Worm (Caenorhabditis elegans) whole organism, L1 larva: Measurements from ENCODE around the gene hst-1.

Experiments
- C04F5.9 ChIP-seq: sonication (generic microtip); optimal IDR thresholded peaks from 2 replicates; lab custom pipeline; 2016; ENCODE audit warnings: missing genetic modification characterization, missing compliant biosample characterization
- C16A3.4 ChIP-seq: fragments of 150-350 bp; optimal IDR thresholded peaks from 2 replicates; lab custom pipeline; 2014; ENCODE audit warnings: missing biosample characterization, missing genetic modification characterization
- aly-2 ChIP-seq: fragments of 150-350 bp; optimal IDR thresholded peaks from 2 replicates; lab custom pipeline; 2014; ENCODE audit warnings: missing biosample characterization, missing genetic modification characterization
- blmp-1 ChIP-seq: fragments of 150-350 bp; optimal IDR thresholded peaks from 2 replicates; lab custom pipeline; 2014; ENCODE audit warnings: missing biosample characterization, missing genetic modification characterization
- ces-1 ChIP-seq: fragments of 150-350 bp; optimal IDR thresholded peaks from 2 replicates; lab custom pipeline; 2014; ENCODE audit warnings: missing biosample characterization, missing genetic modification reagents, missing genetic modification characterization
- dpl-1 ChIP-seq, 3 experiments: fragments of 150-350 bp in 2 of 3; sonication (generic microtip) in 1 of 3; optimal IDR thresholded peaks; 2 replicates each; lab custom pipeline; 2014 to 2017; ENCODE audit warnings: missing biosample characterization in 3 of 3, missing genetic modification characterization in 3 of 3, missing genetic modification reagents in 3 of 3
- efl-1 ChIP-seq, 4 experiments: fragments of 150-350 bp; optimal IDR thresholded peaks in 3 of 4; peaks in 1 of 4; 1 replicate in 1 of 4; 2 replicates in 3 of 4; lab custom pipeline; 2014; ENCODE audit warnings: missing biosample characterization in 2 of 4, missing genetic modification characterization in 2 of 4, missing genetic modification reagents in 2 of 4
- efl-3 ChIP-seq: fragments of 200-800 bp; sonication (Bioruptor generic); optimal IDR thresholded peaks from 2 replicates; lab custom pipeline; 2018; ENCODE audit warnings: mild to moderate bottlenecking, missing genetic modification characterization, missing compliant biosample characterization
- elt-3 ChIP-seq, 6 experiments: fragments of 150-350 bp in 1 of 6; sonication (generic microtip); optimal IDR thresholded peaks; 2 replicates each; lab custom pipeline; 2017 to 2018; ENCODE audit warnings: missing biosample characterization in 6 of 6, missing genetic modification characterization in 6 of 6, inconsistent platforms in 1 of 6
- fkh-4 ChIP-seq: sonication (generic microtip); optimal IDR thresholded peaks from 2 replicates; lab custom pipeline; 2016; ENCODE audit warnings: missing compliant biosample characterization, missing genetic modification characterization, borderline replicate concordance
- isw-1 ChIP-seq: fragments of 200-800 bp; sonication (Bioruptor generic); IDR thresholded peaks from 2 replicates; pipeline ENCODE4 v1.3.6; 2022; ENCODE audit warnings: missing genetic modification characterization, missing compliant biosample characterization
- jun-1 ChIP-seq: fragments of 150-350 bp; optimal IDR thresholded peaks from 2 replicates; lab custom pipeline; 2014; ENCODE audit warnings: missing biosample characterization, missing genetic modification reagents, missing genetic modification characterization
- lin-13 ChIP-seq: fragments of 150-350 bp; optimal IDR thresholded peaks from 2 replicates; lab custom pipeline; 2014; ENCODE audit warnings: missing biosample characterization, missing genetic modification reagents, missing genetic modification characterization
- lin-14 ChIP-seq: fragments of 200-800 bp; sonication (Bioruptor generic); optimal IDR thresholded peaks from 2 replicates; lab custom pipeline; 2018; ENCODE audit warnings: mild to moderate bottlenecking, missing genetic modification characterization, moderate library complexity, missing compliant biosample characterization
- lin-35 ChIP-seq, 2 experiments: fragments of 150-350 bp; optimal IDR thresholded peaks; 2 replicates each; lab custom pipeline; 2014; ENCODE audit warnings: missing biosample characterization in 2 of 2, missing genetic modification characterization in 2 of 2, missing genetic modification reagents in 2 of 2
- lin-39 ChIP-seq: fragments of 150-350 bp; optimal IDR thresholded peaks from 2 replicates; lab custom pipeline; 2014; ENCODE audit warnings: missing biosample characterization, missing genetic modification reagents, missing genetic modification characterization
- lir-3 ChIP-seq: sonication (generic microtip); optimal IDR thresholded peaks from 2 replicates; lab custom pipeline; 2016; ENCODE audit warnings: mild to moderate bottlenecking, missing genetic modification characterization, moderate library complexity, missing compliant biosample characterization; ENCODE audit not compliant: poor library complexity
- lsy-2 ChIP-seq, 2 experiments: fragments of 150-350 bp; optimal IDR thresholded peaks; 2 replicates each; lab custom pipeline; 2014; ENCODE audit warnings: missing biosample characterization in 2 of 2, missing genetic modification characterization in 2 of 2
- mab-9 ChIP-seq: fragments of 200-800 bp; sonication (Bioruptor generic); IDR thresholded peaks from 2 replicates; pipeline ENCODE4 v1.3.6; 2022; ENCODE audit warnings: missing genetic modification reagents, missing genetic modification characterization, missing compliant biosample characterization
- mep-1 ChIP-seq: fragments of 150-350 bp; optimal IDR thresholded peaks from 2 replicates; lab custom pipeline; 2014; ENCODE audit warnings: missing biosample characterization, missing genetic modification characterization
- nhr-237 ChIP-seq: fragments of 150-350 bp; optimal IDR thresholded peaks from 2 replicates; lab custom pipeline; 2014; ENCODE audit warnings: missing biosample characterization, missing genetic modification characterization
- nhr-47 ChIP-seq: sonication (generic microtip); optimal IDR thresholded peaks from 2 replicates; lab custom pipeline; 2016; ENCODE audit warnings: mild to moderate bottlenecking, missing genetic modification characterization, moderate library complexity, missing compliant biosample characterization
- nhr-84 ChIP-seq: sonication (generic microtip); optimal IDR thresholded peaks from 2 replicates; lab custom pipeline; 2017; ENCODE audit warnings: missing biosample characterization, missing genetic modification characterization
- pag-3 ChIP-seq: sonication (generic microtip); optimal IDR thresholded peaks from 2 replicates; lab custom pipeline; 2017; ENCODE audit warnings: missing genetic modification characterization, mild to moderate bottlenecking, missing compliant biosample characterization, antibody characterized with exemption, borderline replicate concordance; ENCODE audit not compliant: insufficient read depth
- pqm-1 ChIP-seq: sonication (generic microtip); optimal IDR thresholded peaks from 3 replicates; lab custom pipeline; 2017; ENCODE audit warnings: missing biosample characterization, missing genetic modification characterization
- rnt-1 ChIP-seq: sonication (generic microtip); optimal IDR thresholded peaks from 2 replicates; lab custom pipeline; 2016; ENCODE audit warnings: mild to moderate bottlenecking, missing genetic modification characterization, moderate library complexity, missing compliant biosample characterization
- snpc-4 ChIP-seq: fragments of 150-350 bp; optimal IDR thresholded peaks from 2 replicates; lab custom pipeline; 2014; ENCODE audit warnings: missing biosample characterization, missing genetic modification characterization
- unc-86 ChIP-seq: sonication (generic microtip); optimal IDR thresholded peaks from 2 replicates; lab custom pipeline; 2016; ENCODE audit warnings: missing genetic modification characterization, missing compliant biosample characterization
- unc-98 ChIP-seq: fragments of 200-800 bp; sonication (Bioruptor generic); IDR thresholded peaks from 2 replicates; pipeline ENCODE4 v1.3.6; 2022; ENCODE audit warnings: missing genetic modification characterization, missing compliant biosample characterization
- vab-15 ChIP-seq: sonication (generic microtip); optimal IDR thresholded peaks from 2 replicates; lab custom pipeline; 2017; ENCODE audit warnings: missing genotype, mild to moderate bottlenecking, missing genetic modification characterization, missing compliant biosample characterization
- xbp-1 ChIP-seq: sonication (generic microtip); optimal IDR thresholded peaks from 2 replicates; lab custom pipeline; 2016; ENCODE audit warnings: missing genetic modification characterization, missing compliant biosample characterization
- zag-1 ChIP-seq: fragments of 150-350 bp; optimal IDR thresholded peaks from 2 replicates; lab custom pipeline; 2014; ENCODE audit warnings: missing biosample characterization, missing genetic modification characterization
- ztf-4 ChIP-seq: fragments of 150-350 bp; optimal IDR thresholded peaks from 2 replicates; lab custom pipeline; 2014; ENCODE audit warnings: missing biosample characterization, missing genetic modification characterization

Gene hst-1

DNA sequence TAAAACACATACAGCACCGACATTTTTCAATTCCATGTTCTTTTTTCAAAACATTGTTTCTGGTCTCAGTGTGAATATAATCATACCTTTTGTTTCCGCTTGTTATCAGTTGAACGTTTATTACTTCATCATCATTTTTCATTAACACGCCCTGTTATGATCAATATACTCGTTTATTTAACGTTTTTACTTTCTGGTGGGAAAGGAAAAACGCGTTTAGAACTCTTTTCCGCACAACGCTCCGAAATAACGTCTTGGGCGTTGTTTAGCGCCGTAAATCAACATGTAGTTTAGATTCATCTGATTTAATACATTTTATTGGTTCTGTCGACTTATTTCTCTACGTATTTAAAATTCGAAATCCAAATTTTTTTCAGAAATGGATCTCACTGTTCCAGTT lies 34.0 kb upstream of the hst-1 start, which contains the start of gene pgm-3:
pgm-3 (plus strand) TSS at position 378 of the 400 bp plus-strand sequence.
- no peak for TF ChIP-seq ces-1 (GFP tag; lab: Kevin White, UChicago)
- no peak for TF ChIP-seq ztf-4 (tag; lab: Kevin White, UChicago)
- TF ChIP-seq dpl-1 (GFP tag; optimal IDR thresholded peaks at IDR 0.05; lab: Kevin White, UChicago) = peak in 1 of 3 experiments; percentile 1
- peak in 1 of 2 experiments; percentile 23 for TF ChIP-seq efl-1 (optimal IDR thresholded peaks at IDR 0.05; lab: Kevin White, UChicago)
- TF ChIP-seq efl-1 (GFP tag; optimal IDR thresholded peaks at IDR 0.05 in 1 of 2; lab: Kevin White, UChicago) = no peak
- no peak for TF ChIP-seq mab-9 (GFP tag; lab: Robert Waterston, UW)
- TF ChIP-seq nhr-237 (tag; lab: Kevin White, UChicago) = no peak
- no peak for TF ChIP-seq snpc-4 (tag; lab: Kevin White, UChicago)
- TF ChIP-seq isw-1 = no peak
- TF ChIP-seq aly-2 (tag; lab: Kevin White, UChicago) = no peak
- TF ChIP-seq lin-39 = no peak
- peak; percentile 75 for TF ChIP-seq blmp-1
- no peak for TF ChIP-seq pag-3 (tag; lab: Kevin White, UChicago)
- peak in 1 of 2 experiments; percentile 57 for TF ChIP-seq lin-35 (GFP tag; optimal IDR thresholded peaks at IDR 0.05; lab: Kevin White, UChicago)
- no peak for TF ChIP-seq zag-1 (tag; lab: Kevin White, UChicago)
- no peak for TF ChIP-seq lir-3

DNA sequence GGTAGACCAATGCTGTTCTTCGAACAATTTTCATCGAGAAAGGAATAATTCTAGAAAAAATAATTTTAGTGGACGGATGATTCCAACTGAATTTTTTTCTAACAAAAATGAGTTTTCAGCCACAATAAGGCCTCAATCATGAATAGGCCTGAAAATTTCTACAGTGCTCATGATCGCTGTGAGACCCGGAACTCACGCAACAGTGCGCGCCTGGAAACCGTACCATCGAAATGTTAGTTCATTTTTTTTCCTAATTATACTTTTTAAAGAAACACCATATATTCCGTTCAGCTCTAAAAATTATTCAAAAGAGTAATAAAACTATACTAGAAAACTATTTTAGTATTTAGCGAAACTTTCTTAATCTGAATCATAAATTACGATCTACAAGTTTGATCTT lies 33.6 kb upstream of the hst-1 start:
- TF ChIP-seq nhr-237 (tag; lab: Kevin White, UChicago) (no peak), efl-1 (optimal IDR thresholded peaks at IDR 0.05; lab: Kevin White, UChicago) (no peak), efl-1 (GFP tag; optimal IDR thresholded peaks at IDR 0.05 in 1 of 2; lab: Kevin White, UChicago) (peak in 1 of 2 experiments; percentile 16)
- TF ChIP-seq, all 84 proteins: peak for 1

DNA sequence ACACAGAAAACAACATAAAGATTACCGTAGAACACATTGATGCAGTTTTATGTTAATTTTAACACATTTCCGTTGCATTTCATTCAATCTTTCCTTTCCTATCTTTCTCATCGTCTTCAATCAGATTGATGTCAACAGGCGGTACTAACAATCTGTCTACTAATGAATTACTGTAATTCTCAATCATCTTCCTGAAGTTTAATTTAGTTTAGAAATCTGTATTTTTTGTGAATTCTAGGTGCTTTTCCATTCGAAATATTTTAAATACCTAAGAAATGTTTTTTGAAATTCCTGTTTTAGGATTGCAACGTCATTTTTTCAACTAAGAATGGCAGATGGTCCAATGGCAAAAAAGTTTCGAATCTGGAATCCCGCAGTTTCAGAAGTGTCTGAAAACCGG lies 32.4 kb upstream of the hst-1 start, which contains the start of gene F21D5.9:
F21D5.9 (plus strand) TSS at position 301 of the 400 bp plus-strand sequence.
- TF ChIP-seq lir-3 (no peak), lsy-2 (tag; optimal IDR thresholded peaks at IDR 0.05; lab: Kevin White, UChicago) (no peak), ces-1 (GFP tag; lab: Kevin White, UChicago) (no peak), elt-3 (tag; optimal IDR thresholded peaks at IDR 0.05; lab: Kevin White, UChicago) (no peak), unc-86 (no peak), efl-1 (optimal IDR thresholded peaks at IDR 0.05; lab: Kevin White, UChicago) (no peak), efl-1 (GFP tag; optimal IDR thresholded peaks at IDR 0.05 in 1 of 2; lab: Kevin White, UChicago) (no peak), rnt-1 (tag; lab: Kevin White, UChicago) (no peak), pqm-1 (tag; lab: Kevin White, UChicago) (no peak), mep-1 (no peak), C16A3.4 (no peak), lin-13 (no peak), efl-3 (GFP tag; lab: Kevin White, UChicago) (no peak), jun-1 (tag; lab: Kevin White, UChicago) (no peak), fkh-4 (tag; lab: Kevin White, UChicago) (no peak), C04F5.9 (no peak)

DNA sequence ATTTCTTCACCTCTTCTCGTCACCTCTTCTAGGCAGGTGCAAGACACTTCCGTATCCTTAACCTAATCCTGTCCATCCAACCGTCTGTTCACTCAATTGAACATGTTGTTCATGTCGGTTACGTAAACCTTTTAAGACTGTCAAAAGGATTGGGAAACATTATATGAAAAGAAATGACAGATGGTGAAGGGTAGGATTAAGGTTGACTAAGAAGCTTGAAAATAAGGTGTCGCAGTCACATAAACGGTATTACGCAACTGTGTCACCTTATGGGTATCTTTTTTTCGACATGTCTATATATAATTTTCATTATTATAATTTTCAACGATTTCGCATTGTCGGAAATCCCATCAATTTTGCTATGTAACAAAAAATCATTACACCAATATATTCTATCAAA lies 31.5 kb upstream of the hst-1 start:
- no peak for TF ChIP-seq jun-1 (tag; lab: Kevin White, UChicago)
- TF ChIP-seq ces-1 (GFP tag; lab: Kevin White, UChicago) = no peak
- TF ChIP-seq nhr-84 (tag; lab: Kevin White, UChicago) = no peak
- no peak for TF ChIP-seq nhr-47 (tag; lab: Kevin White, UChicago)
- TF ChIP-seq xbp-1 (tag; lab: Kevin White, UChicago) = no peak
- TF ChIP-seq vab-15 (tag; lab: Kevin White, UChicago) = no peak
- TF ChIP-seq zag-1 (tag; lab: Kevin White, UChicago) = no peak
- no peak for TF ChIP-seq lsy-2 (tag; optimal IDR thresholded peaks at IDR 0.05; lab: Kevin White, UChicago)
- no peak for TF ChIP-seq lin-14 (GFP tag; lab: Kevin White, UChicago)
- TF ChIP-seq unc-98 (GFP tag; lab: Robert Waterston, UW) = no peak
- TF ChIP-seq, all 84 proteins: peak for 0
